Fruit fly (Drosophila melanogaster) whole organism, prepupa: Measurements from ENCODE around the gene CG16779.

Experiments used
- CG10669 ChIP-seq: fragments of 200-800 bp; sonication (Bioruptor generic); optimal IDR thresholded peaks from 3 replicates; lab custom pipeline; 2018; ENCODE audit warnings: missing biosample characterization, mild to moderate bottlenecking, missing genetic modification characterization, moderate library complexity
- CG11294 ChIP-seq: fragments of 200-800 bp; sonication (Bioruptor generic); IDR thresholded peaks from 2 replicates; pipeline ENCODE4 v1.3.6; 2022; ENCODE audit warnings: missing biosample characterization, missing genetic modification characterization
- CG11762 ChIP-seq: fragments of 200-800 bp; sonication (Bioruptor generic); optimal IDR thresholded peaks from 3 replicates; lab custom pipeline; 2016; ENCODE audit warnings: missing biosample characterization, missing genetic modification characterization; ENCODE audit not compliant: insufficient read depth
- CG11902 ChIP-seq: fragments of 200-800 bp; sonication (Bioruptor generic); optimal IDR thresholded peaks from 3 replicates; lab custom pipeline; 2016; ENCODE audit warnings: missing biosample characterization, missing genetic modification characterization
- CG1621 ChIP-seq: fragments of 200-800 bp; sonication (Bioruptor generic); optimal IDR thresholded peaks from 3 replicates; lab custom pipeline; 2018; ENCODE audit warnings: missing biosample characterization, mild to moderate bottlenecking, missing genetic modification characterization
- CG16779 ChIP-seq: fragments of 200-800 bp; sonication (Bioruptor generic); optimal IDR thresholded peaks from 3 replicates; lab custom pipeline; 2017; ENCODE audit warnings: missing biosample characterization, mild to moderate bottlenecking, missing genetic modification characterization
- CG3032 ChIP-seq: fragments of 200-800 bp; optimal IDR thresholded peaks from 2 replicates; lab custom pipeline; 2019; ENCODE audit warnings: missing biosample characterization, mild to moderate bottlenecking, missing genetic modification characterization, moderate library complexity
- CG31627 ChIP-seq: fragments of 200-800 bp; sonication (Bioruptor generic); optimal IDR thresholded peaks from 3 replicates; lab custom pipeline; 2016; ENCODE audit warnings: missing biosample characterization, missing genetic modification characterization
- CG32006 ChIP-seq: fragments of 200-800 bp; sonication (Bioruptor generic); optimal IDR thresholded peaks from 3 replicates; lab custom pipeline; 2017; ENCODE audit warnings: missing biosample characterization, mild to moderate bottlenecking, missing genetic modification characterization
- CG34406 ChIP-seq: fragments of 200-800 bp; sonication (Bioruptor generic); optimal IDR thresholded peaks from 3 replicates; lab custom pipeline; 2016; ENCODE audit warnings: missing biosample characterization, missing genetic modification characterization
- CG3919 ChIP-seq: fragments of 200-800 bp; sonication (Bioruptor generic); optimal IDR thresholded peaks from 3 replicates; lab custom pipeline; 2016; ENCODE audit warnings: missing biosample characterization, missing genetic modification characterization
- CG4318 ChIP-seq: fragments of 200-800 bp; sonication (Bioruptor generic); optimal IDR thresholded peaks from 3 replicates; lab custom pipeline; 2017; ENCODE audit warnings: missing biosample characterization, mild to moderate bottlenecking, missing genetic modification characterization
- CG6163 ChIP-seq: fragments of 200-800 bp; sonication (Bioruptor generic); IDR thresholded peaks from 3 replicates; pipeline ENCODE4 v1.3.6; 2022; ENCODE audit warnings: missing biosample characterization, missing genetic modification characterization
- CG6276 ChIP-seq: fragments of 200-800 bp; sonication (Bioruptor generic); optimal IDR thresholded peaks from 2 replicates; lab custom pipeline; 2017; ENCODE audit warnings: missing biosample characterization, mild to moderate bottlenecking, missing genetic modification characterization
- CG6792 ChIP-seq: fragments of 200-800 bp; sonication (Bioruptor generic); optimal IDR thresholded peaks from 3 replicates; lab custom pipeline; 2016; ENCODE audit warnings: missing biosample characterization, missing genetic modification characterization
- CG6808 ChIP-seq: fragments of 200-800 bp; sonication (Bioruptor generic); optimal IDR thresholded peaks from 3 replicates; lab custom pipeline; 2017; ENCODE audit warnings: missing biosample characterization, missing genetic modification characterization, mild to moderate bottlenecking, moderate library complexity, missing genetic modification reagents
- CG6854 ChIP-seq: fragments of 200-800 bp; sonication (Bioruptor generic); optimal IDR thresholded peaks from 2 replicates; lab custom pipeline; 2017; ENCODE audit warnings: missing biosample characterization, mild to moderate bottlenecking, missing genetic modification characterization
- CG7368 ChIP-seq: fragments of 200-800 bp; sonication (Bioruptor generic); optimal IDR thresholded peaks from 3 replicates; lab custom pipeline; 2016; ENCODE audit warnings: missing biosample characterization, missing genetic modification characterization
- CG8632 ChIP-seq: fragments of 200-800 bp; sonication (Bioruptor generic); optimal IDR thresholded peaks from 3 replicates; lab custom pipeline; 2016; ENCODE audit warnings: missing biosample characterization, missing genetic modification characterization
- CG9139 ChIP-seq: fragments of 200-800 bp; sonication (Bioruptor generic); optimal IDR thresholded peaks from 3 replicates; lab custom pipeline; 2017; ENCODE audit warnings: missing biosample characterization, mild to moderate bottlenecking, missing genetic modification characterization
- Eip75B ChIP-seq: fragments of 200-800 bp; sonication (Bioruptor generic); optimal IDR thresholded peaks from 3 replicates; lab custom pipeline; 2016; ENCODE audit warnings: missing biosample characterization, missing genetic modification characterization
- Eip78C ChIP-seq: fragments of 200-800 bp; sonication (Bioruptor generic); peaks from one replicate; lab custom pipeline; 2016; ENCODE audit warnings: missing biosample characterization, missing genetic modification characterization
- Ets21C ChIP-seq: fragments of 200-800 bp; sonication (Bioruptor generic); optimal IDR thresholded peaks from 3 replicates; lab custom pipeline; 2016; ENCODE audit warnings: missing biosample characterization, missing genetic modification characterization
- Ets96B ChIP-seq: fragments of 200-800 bp; optimal IDR thresholded peaks from 2 replicates; lab custom pipeline; 2019; ENCODE audit warnings: missing biosample characterization, mild to moderate bottlenecking, missing genetic modification characterization, moderate library complexity
- Gug ChIP-seq: fragments of 200-800 bp; sonication (Bioruptor generic); IDR thresholded peaks from 2 replicates; pipeline ENCODE4 v1.3.6; 2022; ENCODE audit warnings: missing biosample characterization, missing genetic modification characterization
- Hr38 ChIP-seq: sonication (Bioruptor generic); optimal IDR thresholded peaks from 2 replicates; lab custom pipeline; 2016; ENCODE audit warnings: missing biosample characterization, missing genetic modification characterization
- Hr39 ChIP-seq: fragments of 200-800 bp; sonication (Bioruptor generic); optimal IDR thresholded peaks from 2 replicates; lab custom pipeline; 2016; ENCODE audit warnings: missing biosample characterization, missing genetic modification characterization
- Hr4 ChIP-seq: fragments of 200-800 bp; sonication (Bioruptor generic); optimal IDR thresholded peaks from 3 replicates; lab custom pipeline; 2016; ENCODE audit warnings: missing biosample characterization, missing genetic modification characterization
- Lpt ChIP-seq: fragments of 200-800 bp; sonication (Bioruptor generic); optimal IDR thresholded peaks from 3 replicates; lab custom pipeline; 2016; ENCODE audit warnings: missing biosample characterization, missing genetic modification characterization
- Met ChIP-seq: fragments of 200-800 bp; sonication (Bioruptor generic); optimal IDR thresholded peaks from 3 replicates; lab custom pipeline; 2016; ENCODE audit warnings: missing biosample characterization, missing genetic modification characterization
- OdsH ChIP-seq: fragments of 200-800 bp; sonication (Bioruptor generic); optimal IDR thresholded peaks from 3 replicates; lab custom pipeline; 2016; ENCODE audit warnings: missing biosample characterization, missing genetic modification characterization
- Smox ChIP-seq: fragments of 200-800 bp; sonication (Bioruptor generic); optimal IDR thresholded peaks from 3 replicates; lab custom pipeline; 2016; ENCODE audit warnings: missing biosample characterization, missing genetic modification characterization
- Sox102F ChIP-seq: fragments of 200-800 bp; sonication (Bioruptor generic); optimal IDR thresholded peaks from 2 replicates; lab custom pipeline; 2016; ENCODE audit warnings: missing biosample characterization, mild to moderate bottlenecking, missing genetic modification characterization
- Sox14 ChIP-seq: fragments of 200-800 bp; sonication (Bioruptor generic); optimal IDR thresholded peaks from 3 replicates; lab custom pipeline; 2016; ENCODE audit warnings: missing biosample characterization, missing genetic modification characterization
- Sox15 ChIP-seq: fragments of 200-800 bp; sonication (Bioruptor generic); optimal IDR thresholded peaks from 3 replicates; lab custom pipeline; 2016; ENCODE audit warnings: missing biosample characterization, missing genetic modification characterization
- acj6 ChIP-seq: fragments of 200-800 bp; sonication (Bioruptor generic); optimal IDR thresholded peaks from 3 replicates; lab custom pipeline; 2016; ENCODE audit warnings: missing biosample characterization, missing genetic modification characterization
- cyc ChIP-seq: fragments of 200-800 bp; sonication (Bioruptor generic); optimal IDR thresholded peaks from 3 replicates; lab custom pipeline; 2016; ENCODE audit warnings: missing biosample characterization, missing genetic modification characterization
- esn ChIP-seq: fragments of 200-800 bp; sonication (Bioruptor generic); optimal IDR thresholded peaks from 2 replicates; lab custom pipeline; 2016; ENCODE audit warnings: missing biosample characterization, mild to moderate bottlenecking, missing genetic modification characterization, moderate library complexity
- fd59A ChIP-seq: fragments of 200-800 bp; sonication (Bioruptor generic); optimal IDR thresholded peaks from 2 replicates; lab custom pipeline; 2017; ENCODE audit warnings: missing biosample characterization, mild to moderate bottlenecking, missing genetic modification characterization, missing genetic modification reagents
- fkh ChIP-seq: fragments of 200-800 bp; sonication (Bioruptor generic); optimal IDR thresholded peaks from 3 replicates; lab custom pipeline; 2017; ENCODE audit warnings: missing biosample characterization, mild to moderate bottlenecking, missing genetic modification characterization, moderate library complexity
- lz ChIP-seq: fragments of 200-800 bp; sonication (Bioruptor generic); optimal IDR thresholded peaks from 3 replicates; lab custom pipeline; 2016; ENCODE audit warnings: missing biosample characterization, missing genetic modification characterization
- net ChIP-seq: fragments of 200-800 bp; sonication (Bioruptor generic); optimal IDR thresholded peaks from 3 replicates; lab custom pipeline; 2016; ENCODE audit warnings: missing biosample characterization, missing genetic modification characterization
- pdm3 ChIP-seq: fragments of 200-800 bp; sonication (Bioruptor generic); optimal IDR thresholded peaks from 3 replicates; lab custom pipeline; 2016; ENCODE audit warnings: missing biosample characterization, missing genetic modification characterization
- spab ChIP-seq: fragments of 200-800 bp; sonication (Bioruptor generic); optimal IDR thresholded peaks from 2 replicates; lab custom pipeline; 2017; ENCODE audit warnings: missing biosample characterization, mild to moderate bottlenecking, missing genetic modification characterization, missing genetic modification reagents
- ss ChIP-seq, 2 experiments: fragments of 200-800 bp; sonication (Bioruptor generic); optimal IDR thresholded peaks; 2 replicates in 1 of 2; 3 replicates in 1 of 2; lab custom pipeline; 2017 to 2018; ENCODE audit warnings: mild to moderate bottlenecking in 2 of 2, missing biosample characterization in 2 of 2, missing genetic modification characterization in 2 of 2, moderate library complexity in 1 of 2
- svp ChIP-seq: fragments of 200-800 bp; sonication (Bioruptor generic); peaks from one replicate; lab custom pipeline; 2016; ENCODE audit warnings: missing biosample characterization, missing genetic modification characterization
- topi ChIP-seq: fragments of 200-800 bp; sonication (Bioruptor generic); optimal IDR thresholded peaks from 3 replicates; lab custom pipeline; 2016; ENCODE audit warnings: missing biosample characterization, missing genetic modification characterization

Gene CG16779

DNA sequence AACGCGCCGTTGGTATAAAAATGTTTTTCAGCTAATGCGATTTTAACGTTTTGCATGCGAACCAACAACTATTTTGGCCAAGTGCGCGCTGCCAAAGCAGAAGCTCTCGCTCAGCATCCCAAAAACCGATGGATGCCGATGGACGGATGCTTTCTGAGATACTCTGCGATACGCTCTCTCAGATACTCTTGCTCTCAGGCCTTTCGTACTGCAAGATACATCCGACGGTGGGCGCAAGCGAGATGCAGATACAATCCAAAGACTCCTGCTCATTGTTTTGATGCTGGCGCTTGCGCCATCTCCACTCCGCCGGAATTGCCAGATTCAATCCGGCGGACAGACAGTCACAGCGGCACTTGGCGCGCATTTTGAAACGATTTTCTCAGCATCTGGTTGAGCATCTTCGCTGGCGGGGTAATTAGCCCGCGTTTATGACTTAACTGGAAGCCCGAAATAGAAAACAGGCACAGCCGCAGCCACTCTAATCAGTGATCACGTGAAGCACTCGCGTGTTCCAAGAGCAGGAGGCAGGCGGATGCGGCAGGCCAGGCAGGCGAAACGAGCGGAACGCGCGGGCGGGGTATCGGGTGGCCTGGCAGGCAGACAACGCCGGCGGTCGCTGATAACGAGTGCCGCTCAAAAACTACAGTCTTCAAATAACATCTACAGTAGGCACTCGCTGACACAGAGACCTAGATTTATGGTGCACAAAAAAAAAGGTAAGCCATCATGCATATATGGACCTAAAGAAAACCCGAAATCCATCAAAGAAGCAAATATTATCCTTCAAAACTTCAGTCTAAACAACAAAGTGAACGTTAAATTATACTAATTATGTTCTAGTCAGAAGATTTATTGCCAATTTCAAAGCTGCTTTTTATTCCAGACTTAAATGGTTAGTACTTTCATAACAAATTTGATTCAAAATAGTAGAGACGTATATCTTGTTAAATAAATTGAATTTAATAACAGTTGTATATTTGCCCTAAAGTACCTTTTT lies at the start of gene CG16779:
Gene CG16779 (minus strand): TSS at position 51 of the 1,000 bp plus-strand sequence.
- TF ChIP-seq CG1621 (peak; percentile 52), CG11294 (GFP tag; lab: Robert Waterston, UW) (no peak), cyc (GFP tag; lab: Kevin White, UChicago) (no peak), net (GFP tag; lab: Kevin White, UChicago) (peak; percentile 2), acj6 (GFP tag; lab: Kevin White, UChicago) (peak; percentile 30), CG6808 (GFP tag; lab: Kevin White, UChicago) (no peak), Met (peak; percentile 40), CG11902 (GFP tag; lab: Kevin White, UChicago) (no peak), Hr4 (GFP tag; lab: Kevin White, UChicago) (peak; percentile 27), CG31627 (GFP tag; lab: Kevin White, UChicago) (peak; percentile 38), CG16779 (tag; lab: Kevin White, UChicago) (no peak), Hr39 (GFP tag; lab: Kevin White, UChicago) (peak; percentile 39), Eip75B (GFP tag; lab: Kevin White, UChicago) (no peak), CG11762 (GFP tag; lab: Kevin White, UChicago) (no peak), CG3032 (tag; lab: Kevin White, UChicago) (peak; percentile 15), topi (GFP tag; lab: Kevin White, UChicago) (peak; percentile 7), fd59A (no peak), Sox102F (GFP tag; lab: Kevin White, UChicago) (peak; percentile 46), pdm3 (GFP tag; lab: Kevin White, UChicago) (peak; percentile 30), CG34406 (GFP tag; lab: Kevin White, UChicago) (no peak), CG3919 (GFP tag; lab: Kevin White, UChicago) (no peak), Sox14 (GFP tag; lab: Kevin White, UChicago) (peak; percentile 14), Smox (GFP tag; lab: Kevin White, UChicago) (peak; percentile 48), Ets96B (peak; percentile 28), Lpt (GFP tag; lab: Kevin White, UChicago) (no peak), CG6163 (GFP tag; lab: Robert Waterston, UW) (no peak), CG4318 (peak; percentile 2), CG8632 (no peak), Gug (GFP tag; lab: Robert Waterston, UW) (no peak), CG7368 (GFP tag; lab: Kevin White, UChicago) (no peak), svp (GFP tag; lab: Kevin White, UChicago) (peak; percentile 84), Hr38 (no peak), lz (GFP tag; lab: Kevin White, UChicago) (peak; percentile 42), Ets21C (GFP tag; lab: Kevin White, UChicago) (no peak), OdsH (peak; percentile 41), ss (GFP tag; optimal IDR thresholded peaks at IDR 0.05; lab: Kevin White, UChicago) (peak in 1 of 2 experiments; percentile 4), esn (GFP tag; lab: Kevin White, UChicago) (peak; percentile 53), CG9139 (GFP tag; lab: Kevin White, UChicago) (no peak), fkh (peak; percentile 22), CG6792 (GFP tag; lab: Kevin White, UChicago) (peak; percentile 29), CG6276 (GFP tag; lab: Kevin White, UChicago) (no peak), Eip78C (GFP tag; lab: Kevin White, UChicago) (peak; percentile 61), spab (peak; percentile 9), CG32006 (GFP tag; lab: Kevin White, UChicago) (peak; percentile 67), CG6854 (GFP tag; lab: Kevin White, UChicago) (no peak), Sox15 (GFP tag; lab: Kevin White, UChicago) (peak; percentile 46), CG10669 (GFP tag; lab: Kevin White, UChicago) (peak; percentile 39)
- TF ChIP-seq, all 60 proteins: peak for 27
